Fruit fly (Drosophila melanogaster): ENCODE results near the gene Secp43.

The Secp43 gene

DNA sequence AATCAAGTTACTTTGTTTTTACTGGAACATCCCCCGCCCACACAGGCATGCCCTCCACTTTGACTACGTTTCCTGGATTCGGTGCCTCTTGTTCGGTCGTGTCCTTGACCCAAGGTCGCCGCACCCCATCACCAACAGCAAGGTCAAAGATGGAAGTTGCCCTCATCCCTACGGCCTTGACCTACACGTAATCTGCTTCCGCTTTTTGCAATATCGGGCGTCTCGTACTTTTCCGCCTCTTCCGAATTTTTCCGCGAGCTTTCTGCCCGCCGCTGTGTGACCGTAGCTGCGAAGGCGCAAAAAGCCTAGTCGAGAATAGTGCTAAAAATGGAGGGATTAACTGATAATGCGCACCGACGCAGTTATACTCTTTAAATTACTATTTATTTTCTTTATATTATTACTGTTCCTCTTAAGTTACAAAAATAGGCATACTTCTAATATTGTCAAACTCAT lies 2.3 kb upstream of the Secp43 start, which contains the start of gene Gs1l:
Gene Gs1l (minus strand): TSS at position 269 of the 456 bp plus-strand sequence.
- no peak for TF ChIP-seq Rel (GFP tag; optimal IDR thresholded peaks at IDR 0.05)
- TF ChIP-seq Rel (tag; optimal IDR thresholded peaks at IDR 0.05): peak; percentile 26
- TF ChIP-seq woc (GFP tag; optimal IDR thresholded peaks at IDR 0.05): peak; percentile 56
- TF ChIP-seq sage (GFP tag; optimal IDR thresholded peaks at IDR 0.05): no peak
- no peak for TF ChIP-seq fru (GFP tag; optimal IDR thresholded peaks at IDR 0.05)
- TF ChIP-seq Myc (optimal IDR thresholded peaks at IDR 0.05): no peak
- no peak for TF ChIP-seq HLH106 (tag; optimal IDR thresholded peaks at IDR 0.05)
- no peak for TF ChIP-seq Dif (GFP tag; optimal IDR thresholded peaks at IDR 0.05; ENCODE audit: partially characterized antibody)
- no peak for TF ChIP-seq h (GFP tag; optimal IDR thresholded peaks at IDR 0.05)
- no peak for TF ChIP-seq CrebA (GFP tag; optimal IDR thresholded peaks at IDR 0.05; ENCODE audit: borderline replicate concordance)
- TF ChIP-seq br (GFP tag; optimal IDR thresholded peaks at IDR 0.05): no peak
- TF ChIP-seq foxo (GFP tag; optimal IDR thresholded peaks at IDR 0.05): no peak
- no peak for TF ChIP-seq dl (GFP tag; optimal IDR thresholded peaks at IDR 0.05; ENCODE audit: insufficient read depth in 1 of 2, partially characterized antibody in 2 of 2)
- peak; percentile 25 for TF ChIP-seq Sp1 (GFP tag; optimal IDR thresholded peaks at IDR 0.05)
- no peak for TF ChIP-seq Mio (GFP tag; optimal IDR thresholded peaks at IDR 0.05)

- TF ChIP-seq lola (GFP tag; optimal IDR thresholded peaks at IDR 0.05) (no peak), Myc (optimal IDR thresholded peaks at IDR 0.05) (no peak), Hr83 (GFP tag; optimal IDR thresholded peaks at IDR 0.05; ENCODE audit: poor library complexity, severe bottlenecking) (no peak), GATAd (GFP tag; optimal IDR thresholded peaks at IDR 0.05) (no peak), Sp1 (GFP tag; optimal IDR thresholded peaks at IDR 0.05) (no peak), woc (GFP tag; optimal IDR thresholded peaks at IDR 0.05) (no peak), Abd-B (GFP tag; optimal IDR thresholded peaks at IDR 0.05) (no peak), Dfd (GFP tag; optimal IDR thresholded peaks at IDR 0.05) (no peak), CrebA (GFP tag; optimal IDR thresholded peaks at IDR 0.05; ENCODE audit: borderline replicate concordance) (no peak), Rel (GFP tag; optimal IDR thresholded peaks at IDR 0.05) (no peak), Rel (tag; optimal IDR thresholded peaks at IDR 0.05) (no peak), Hnf4 (GFP tag; optimal IDR thresholded peaks at IDR 0.05) (no peak), CG9705 (GFP tag; optimal IDR thresholded peaks at IDR 0.05) (no peak), h (GFP tag; optimal IDR thresholded peaks at IDR 0.05) (no peak), dsf (GFP tag; optimal IDR thresholded peaks at IDR 0.05; ENCODE audit: borderline replicate concordance) (no peak), dl (GFP tag; optimal IDR thresholded peaks at IDR 0.05; ENCODE audit: insufficient read depth in 1 of 2, partially characterized antibody in 2 of 2) (no peak), OdsH (GFP tag; optimal IDR thresholded peaks at IDR 0.05) (no peak), N (GFP tag; optimal IDR thresholded peaks at IDR 0.05) (no peak), pan (optimal IDR thresholded peaks at IDR 0.05) (no peak), brk (GFP tag; optimal IDR thresholded peaks at IDR 0.05) (no peak)
Measured at dm6 chr2L:4452798-4453197, 1.5 kb downstream of the Secp43 start, which contains the start of gene CG15439. Gene CG15439, minus strand, starts transcription at chr2L:4453038.

DNA sequence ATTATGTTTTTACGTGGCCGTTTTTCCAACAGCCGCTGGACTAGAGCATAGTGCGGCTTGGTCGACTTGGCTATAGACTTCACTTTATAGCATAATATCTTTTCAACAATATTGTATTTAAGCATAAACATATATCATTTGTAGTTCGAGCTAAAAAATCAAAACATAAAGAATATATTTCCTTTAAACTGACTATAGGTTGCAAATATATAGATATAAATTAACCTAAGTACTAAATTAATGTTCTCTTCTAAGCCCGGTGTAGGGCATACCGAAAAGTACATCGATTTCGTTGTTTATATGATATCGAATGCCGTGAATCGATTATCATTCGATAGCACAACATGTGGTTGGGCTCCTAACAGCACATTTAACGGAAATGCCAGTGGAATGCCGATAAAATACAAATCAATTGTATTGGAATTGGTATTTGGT lies 5.7 kb downstream of the Secp43 start, which contains the start of gene MFS18:
Gene MFS18 (minus strand): TSS at position 54 of the 435 bp plus-strand sequence.
- TF ChIP-seq Hr83 (GFP tag; optimal IDR thresholded peaks at IDR 0.05; ENCODE audit: poor library complexity, severe bottlenecking): peak; percentile 50
- TF ChIP-seq Dif (GFP tag; optimal IDR thresholded peaks at IDR 0.05; ENCODE audit: partially characterized antibody): no peak
- peak; percentile 95 for TF ChIP-seq sage (GFP tag; optimal IDR thresholded peaks at IDR 0.05)
- TF ChIP-seq woc (GFP tag; optimal IDR thresholded peaks at IDR 0.05): peak; percentile 87
- TF ChIP-seq Sp1 (GFP tag; optimal IDR thresholded peaks at IDR 0.05): peak; percentile 94
- TF ChIP-seq pan (optimal IDR thresholded peaks at IDR 0.05): no peak
- TF ChIP-seq br (GFP tag; optimal IDR thresholded peaks at IDR 0.05): peak; percentile 87
- TF ChIP-seq psq (GFP tag; optimal IDR thresholded peaks at IDR 0.05): peak; percentile 95
- no peak for TF ChIP-seq Hnf4 (GFP tag; optimal IDR thresholded peaks at IDR 0.05)
- TF ChIP-seq dsf (GFP tag; optimal IDR thresholded peaks at IDR 0.05; ENCODE audit: borderline replicate concordance): peak; percentile 89
- TF ChIP-seq ey (GFP tag; optimal IDR thresholded peaks at IDR 0.05): peak; percentile 87
- TF ChIP-seq CG32264 (GFP tag; optimal IDR thresholded peaks at IDR 0.05): peak; percentile 79
- peak; percentile 56 to 96 for TF ChIP-seq foxo (GFP tag; optimal IDR thresholded peaks at IDR 0.05)
- peak; percentile 97 for TF ChIP-seq OdsH (GFP tag; optimal IDR thresholded peaks at IDR 0.05)
- peak; percentile 97 for TF ChIP-seq dmrt93B (GFP tag; optimal IDR thresholded peaks at IDR 0.05)
- TF ChIP-seq sv (GFP tag; optimal IDR thresholded peaks at IDR 0.05): peak; percentile 97
- no peak for TF ChIP-seq Vsx2 (GFP tag; optimal IDR thresholded peaks at IDR 0.05; ENCODE audit: partially characterized antibody)
- peak; percentile 96 for TF ChIP-seq h (GFP tag; optimal IDR thresholded peaks at IDR 0.05)
- peak; percentile 77 for TF ChIP-seq Myc (optimal IDR thresholded peaks at IDR 0.05)
- peak; percentile 87 for TF ChIP-seq CG9705 (GFP tag; optimal IDR thresholded peaks at IDR 0.05)
- TF ChIP-seq HLH106 (tag; optimal IDR thresholded peaks at IDR 0.05): peak; percentile 97
- peak; percentile 77 for TF ChIP-seq GATAd (GFP tag; optimal IDR thresholded peaks at IDR 0.05)
- TF ChIP-seq usp (GFP tag; optimal IDR thresholded peaks at IDR 0.05): no peak
- TF ChIP-seq fru (GFP tag; optimal IDR thresholded peaks at IDR 0.05): peak; percentile 92
- no peak for TF ChIP-seq CrebA (GFP tag; optimal IDR thresholded peaks at IDR 0.05; ENCODE audit: borderline replicate concordance)
- peak; percentile 39 for TF ChIP-seq Rel (GFP tag; optimal IDR thresholded peaks at IDR 0.05)
- TF ChIP-seq Rel (tag; optimal IDR thresholded peaks at IDR 0.05): peak; percentile 60
- TF ChIP-seq rgr (GFP tag; optimal IDR thresholded peaks at IDR 0.05): peak; percentile 96
